Worm (Caenorhabditis elegans): Measurements from ENCODE around the gene F36G3.1.

The F36G3.1 gene

ce11 chrX:9822606-9823264 lies 33.7 kb upstream of the F36G3.1 start:
- TF ChIP-seq ttx-3 (tag; optimal IDR thresholded peaks at IDR 0.05) = no peak
- TF ChIP-seq unc-42 (tag; optimal IDR thresholded peaks at IDR 0.05) = no peak
- no peak for TF ChIP-seq K09A11.1 (tag; optimal IDR thresholded peaks at IDR 0.05; ENCODE audit: insufficient read depth)
- TF ChIP-seq pax-1 (tag; optimal IDR thresholded peaks at IDR 0.05) = no peak
- TF ChIP-seq fkh-10 (GFP tag; optimal IDR thresholded peaks at IDR 0.05) = no peak
- TF ChIP-seq Y22D7AL.16 (tag; optimal IDR thresholded peaks at IDR 0.05) = no peak
- peak; percentile 55 for TF ChIP-seq tbx-2 (tag; optimal IDR thresholded peaks at IDR 0.05)
- no peak for TF ChIP-seq madf-2 (tag; optimal IDR thresholded peaks at IDR 0.05)
- no peak for TF ChIP-seq npax-4 (tag; optimal IDR thresholded peaks at IDR 0.05)
- TF ChIP-seq ceh-34 (tag; optimal IDR thresholded peaks at IDR 0.05) = no peak
- TF ChIP-seq ceh-6 (GFP tag; optimal IDR thresholded peaks at IDR 0.05) = no peak
- TF ChIP-seq ref-2 (tag; optimal IDR thresholded peaks at IDR 0.05) = peak; percentile 64
- TF ChIP-seq lin-11 (tag; optimal IDR thresholded peaks at IDR 0.05) = no peak
- no peak for TF ChIP-seq hlh-8 (tag; optimal IDR thresholded peaks at IDR 0.05)
- TF ChIP-seq pha-2 (tag; optimal IDR thresholded peaks at IDR 0.05) = no peak
- no peak for TF ChIP-seq ztf-16 (tag; optimal IDR thresholded peaks at IDR 0.05)
- TF ChIP-seq fax-1 (tag; optimal IDR thresholded peaks at IDR 0.05) = no peak
- TF ChIP-seq ceh-48 (tag; optimal IDR thresholded peaks at IDR 0.05) = peak; percentile 2
- TF ChIP-seq elt-4 (tag; optimal IDR thresholded peaks at IDR 0.05) = no peak
- no peak for TF ChIP-seq eyg-1 (tag; optimal IDR thresholded peaks at IDR 0.05)
- TF ChIP-seq unc-55 (GFP tag; optimal IDR thresholded peaks at IDR 0.05) = peak; percentile 3
- TF ChIP-seq ceh-30 (tag; optimal IDR thresholded peaks at IDR 0.05) = no peak
- no peak for TF ChIP-seq ets-4 (tag; optimal IDR thresholded peaks at IDR 0.05)
- TF ChIP-seq ceh-45 (GFP tag; IDR thresholded peaks at IDR 0.05) = no peak
- peak; percentile 59 for TF ChIP-seq ceh-31 (tag; optimal IDR thresholded peaks at IDR 0.05)
- TF ChIP-seq gmeb-2 (tag; optimal IDR thresholded peaks at IDR 0.05) = no peak
- TF ChIP-seq ahr-1 (tag; optimal IDR thresholded peaks at IDR 0.05) = no peak
- no peak for TF ChIP-seq tbx-7 (tag; optimal IDR thresholded peaks at IDR 0.05)
- TF ChIP-seq sox-2 (GFP tag; IDR thresholded peaks at IDR 0.05) = no peak
- TF ChIP-seq F13H6.1 (tag; optimal IDR thresholded peaks at IDR 0.05) = no peak
- no peak for TF ChIP-seq pat-9 (tag; optimal IDR thresholded peaks at IDR 0.05)
- no peak for TF ChIP-seq pha-4 (tag; optimal IDR thresholded peaks at IDR 0.05)
- TF ChIP-seq rnt-1 (tag; optimal IDR thresholded peaks at IDR 0.05) = no peak
- no peak for TF ChIP-seq nhr-232 (tag; optimal IDR thresholded peaks at IDR 0.05)
- peak; percentile 65 for TF ChIP-seq nfya-1 (tag; optimal IDR thresholded peaks at IDR 0.05)
- no peak for TF ChIP-seq nhr-11 (tag; optimal IDR thresholded peaks at IDR 0.05)
- no peak for TF ChIP-seq syd-9 (tag; optimal IDR thresholded peaks at IDR 0.05)
- TF ChIP-seq ceh-19 (GFP tag; optimal IDR thresholded peaks at IDR 0.05) = no peak
- TF ChIP-seq C38D4.7 (GFP tag; optimal IDR thresholded peaks at IDR 0.05) = no peak
- TF ChIP-seq hlh-6 (tag; optimal IDR thresholded peaks at IDR 0.05) = no peak
- TF ChIP-seq ceh-9 (tag; optimal IDR thresholded peaks at IDR 0.05) = no peak
- no peak for TF ChIP-seq dmd-4 (tag; optimal IDR thresholded peaks at IDR 0.05; ENCODE audit: borderline replicate concordance)
- no peak for TF ChIP-seq hlh-15 (tag; optimal IDR thresholded peaks at IDR 0.05)
- TF ChIP-seq T23F11.4 (GFP tag; optimal IDR thresholded peaks at IDR 0.05) = no peak
- TF ChIP-seq ceh-2 (tag; optimal IDR thresholded peaks at IDR 0.05) = peak; percentile 17
- TF ChIP-seq unc-86 (tag; optimal IDR thresholded peaks at IDR 0.05) = no peak
- no peak for TF ChIP-seq ceh-22 (tag; optimal IDR thresholded peaks at IDR 0.05)
- no peak for TF ChIP-seq odd-2 (tag; optimal IDR thresholded peaks at IDR 0.05)
- peak; percentile 39 for TF ChIP-seq pros-1 (tag; optimal IDR thresholded peaks at IDR 0.05)
- no peak for TF ChIP-seq pag-3 (tag; optimal IDR thresholded peaks at IDR 0.05; ENCODE audit: borderline replicate concordance)
- TF ChIP-seq unc-3 (GFP tag; conservative IDR thresholded peaks at IDR 0.05) = no peak
- no peak for TF ChIP-seq unc-3 (tag; optimal IDR thresholded peaks at IDR 0.05)
- TF ChIP-seq hlh-30 (tag; optimal IDR thresholded peaks at IDR 0.05; ENCODE audit: insufficient read depth) = no peak

All from whole organism, late embryonic.